Worm (Caenorhabditis elegans) whole organism, late embryonic: ENCODE measurements around the gene act-1.

ENCODE experiments used
- C38D4.7 ChIP-seq: fragments of 200-800 bp; sonication (Bioruptor generic); optimal IDR thresholded peaks from 2 replicates; lab custom pipeline; 2018; ENCODE audit warnings: mild to moderate bottlenecking, missing genetic modification characterization, moderate library complexity, missing compliant biosample characterization
- F13H6.1 ChIP-seq: sonication (generic microtip); optimal IDR thresholded peaks from 2 replicates; lab custom pipeline; 2016; ENCODE audit warnings: missing genetic modification characterization, missing compliant biosample characterization
- K09A11.1 ChIP-seq: sonication (generic microtip); optimal IDR thresholded peaks from 2 replicates; lab custom pipeline; 2017; ENCODE audit warnings: antibody characterized with exemption, mild to moderate bottlenecking, missing genetic modification characterization, missing compliant biosample characterization; ENCODE audit not compliant: insufficient read depth
- T23F11.4 ChIP-seq: fragments of 200-800 bp; sonication (Bioruptor generic); optimal IDR thresholded peaks from 2 replicates; lab custom pipeline; 2018; ENCODE audit warnings: mild to moderate bottlenecking, missing genetic modification characterization, missing compliant biosample characterization
- Y22D7AL.16 ChIP-seq: sonication (generic microtip); optimal IDR thresholded peaks from 2 replicates; lab custom pipeline; 2016; ENCODE audit warnings: missing genetic modification characterization, missing compliant biosample characterization
- ama-1 ChIP-seq: fragments of 150-350 bp; optimal IDR thresholded peaks from 2 replicates; lab custom pipeline; 2014
- ceh-18 ChIP-seq: sonication (generic microtip); optimal IDR thresholded peaks from 2 replicates; lab custom pipeline; 2016; ENCODE audit warnings: missing genetic modification characterization, missing compliant biosample characterization
- ceh-19 ChIP-seq: fragments of 200-800 bp; sonication (Bioruptor generic); optimal IDR thresholded peaks from 2 replicates; lab custom pipeline; 2018; ENCODE audit warnings: mild to moderate bottlenecking, missing genetic modification characterization, missing compliant biosample characterization
- ceh-2 ChIP-seq: sonication (generic microtip); optimal IDR thresholded peaks from 2 replicates; lab custom pipeline; 2016; ENCODE audit warnings: missing genotype, missing genetic modification characterization, missing compliant biosample characterization
- ceh-30 ChIP-seq: fragments of 150-350 bp; optimal IDR thresholded peaks from 2 replicates; lab custom pipeline; 2014; ENCODE audit warnings: missing biosample characterization, missing genetic modification characterization
- ceh-31 ChIP-seq: sonication (generic microtip); optimal IDR thresholded peaks from 2 replicates; lab custom pipeline; 2016; ENCODE audit warnings: missing genetic modification characterization, missing compliant biosample characterization
- ceh-45 ChIP-seq: fragments of 200-800 bp; sonication (Bioruptor generic); IDR thresholded peaks from 2 replicates; pipeline ENCODE4 v1.3.6; 2022; ENCODE audit warnings: missing genetic modification reagents, missing genetic modification characterization, missing compliant biosample characterization
- ceh-6 ChIP-seq: fragments of 200-800 bp; sonication (Bioruptor generic); optimal IDR thresholded peaks from 2 replicates; lab custom pipeline; 2018; ENCODE audit warnings: mild to moderate bottlenecking, missing genetic modification characterization, missing compliant biosample characterization
- dmd-4 ChIP-seq: sonication (generic microtip); optimal IDR thresholded peaks from 2 replicates; lab custom pipeline; 2016; ENCODE audit warnings: borderline replicate concordance, missing genetic modification characterization, missing compliant biosample characterization
- dve-1 ChIP-seq: sonication (generic microtip); optimal IDR thresholded peaks from 2 replicates; lab custom pipeline; 2017; ENCODE audit warnings: antibody characterized with exemption, mild to moderate bottlenecking, missing genetic modification characterization, missing compliant biosample characterization
- elt-2 ChIP-seq: sonication (generic microtip); optimal IDR thresholded peaks from 2 replicates; lab custom pipeline; 2016; ENCODE audit warnings: missing genetic modification reagents, missing genetic modification characterization, missing compliant biosample characterization
- eyg-1 ChIP-seq: sonication (generic microtip); optimal IDR thresholded peaks from 2 replicates; lab custom pipeline; 2016; ENCODE audit warnings: missing genotype, missing genetic modification characterization, missing compliant biosample characterization
- fax-1 ChIP-seq: sonication (generic microtip); optimal IDR thresholded peaks from 2 replicates; lab custom pipeline; 2016; ENCODE audit warnings: missing genotype, missing genetic modification characterization, missing compliant biosample characterization
- fkh-10 ChIP-seq: fragments of 150-350 bp; optimal IDR thresholded peaks from 2 replicates; lab custom pipeline; 2014; ENCODE audit warnings: missing biosample characterization, missing genetic modification reagents, missing genetic modification characterization
- fkh-6 ChIP-seq: sonication (generic microtip); optimal IDR thresholded peaks from 2 replicates; lab custom pipeline; 2016; ENCODE audit warnings: missing genetic modification characterization, missing compliant biosample characterization
- gmeb-2 ChIP-seq: sonication (generic microtip); optimal IDR thresholded peaks from 2 replicates; lab custom pipeline; 2016; ENCODE audit warnings: missing genetic modification characterization, inconsistent platforms, missing compliant biosample characterization
- hlh-13 ChIP-seq: fragments of 200-800 bp; sonication (Bioruptor generic); optimal IDR thresholded peaks from 2 replicates; lab custom pipeline; 2018; ENCODE audit warnings: mild to moderate bottlenecking, missing genetic modification characterization, missing compliant biosample characterization
- hlh-30 ChIP-seq: sonication (generic microtip); optimal IDR thresholded peaks from 2 replicates; lab custom pipeline; 2017; ENCODE audit warnings: antibody characterized with exemption, missing genetic modification characterization, missing compliant biosample characterization; ENCODE audit not compliant: insufficient read depth
- hlh-6 ChIP-seq: sonication (generic microtip); optimal IDR thresholded peaks from 2 replicates; lab custom pipeline; 2016; ENCODE audit warnings: missing genotype, missing genetic modification characterization, missing compliant biosample characterization
- hlh-8 ChIP-seq: sonication (generic microtip); optimal IDR thresholded peaks from 2 replicates; lab custom pipeline; 2016; ENCODE audit warnings: missing genotype, missing genetic modification characterization, missing compliant biosample characterization
- lim-6 ChIP-seq: sonication (generic microtip); optimal IDR thresholded peaks from 2 replicates; lab custom pipeline; 2016; ENCODE audit warnings: missing genetic modification characterization, missing compliant biosample characterization
- madf-2 ChIP-seq: sonication (generic microtip); optimal IDR thresholded peaks from 2 replicates; lab custom pipeline; 2017; ENCODE audit warnings: missing genetic modification characterization, missing compliant biosample characterization
- nfya-1 ChIP-seq: sonication (generic microtip); optimal IDR thresholded peaks from 2 replicates; lab custom pipeline; 2017; ENCODE audit warnings: missing genetic modification characterization, mild to moderate bottlenecking, missing compliant biosample characterization, antibody characterized with exemption, moderate library complexity
- nhr-11 ChIP-seq: fragments of 150-350 bp; optimal IDR thresholded peaks from 2 replicates; lab custom pipeline; 2014; ENCODE audit warnings: missing biosample characterization, missing genetic modification characterization
- npax-4 ChIP-seq: sonication (generic microtip); optimal IDR thresholded peaks from 2 replicates; lab custom pipeline; 2016; ENCODE audit warnings: missing genetic modification characterization, missing compliant biosample characterization
- odd-2 ChIP-seq: sonication (generic microtip); optimal IDR thresholded peaks from 2 replicates; lab custom pipeline; 2017; ENCODE audit warnings: antibody characterized with exemption, mild to moderate bottlenecking, missing genetic modification characterization, missing compliant biosample characterization
- pag-3 ChIP-seq: sonication (generic microtip); optimal IDR thresholded peaks from 2 replicates; lab custom pipeline; 2016; ENCODE audit warnings: missing compliant biosample characterization, missing genetic modification characterization, borderline replicate concordance
- pax-1 ChIP-seq: fragments of 150-350 bp; optimal IDR thresholded peaks from 2 replicates; lab custom pipeline; 2014; ENCODE audit warnings: missing biosample characterization, missing genetic modification characterization
- pha-4 ChIP-seq: fragments of 150-350 bp; optimal IDR thresholded peaks from 2 replicates; lab custom pipeline; 2018; ENCODE audit warnings: missing biosample characterization, missing genetic modification reagents, missing genetic modification characterization
- pqm-1 ChIP-seq: sonication (generic microtip); optimal IDR thresholded peaks from 2 replicates; lab custom pipeline; 2016; ENCODE audit warnings: missing genetic modification characterization, missing compliant biosample characterization
- pros-1 ChIP-seq: fragments of 150-350 bp; optimal IDR thresholded peaks from 2 replicates; lab custom pipeline; 2014; ENCODE audit warnings: missing biosample characterization, missing genetic modification reagents, missing genetic modification characterization
- sox-4 ChIP-seq: sonication (generic microtip); optimal IDR thresholded peaks from 2 replicates; lab custom pipeline; 2017; ENCODE audit warnings: mild to moderate bottlenecking, missing genetic modification characterization, inconsistent platforms, missing compliant biosample characterization
- syd-9 ChIP-seq: sonication (generic microtip); optimal IDR thresholded peaks from 2 replicates; lab custom pipeline; 2016; ENCODE audit warnings: mild to moderate bottlenecking, missing genetic modification characterization, moderate library complexity, missing compliant biosample characterization
- tbx-2 ChIP-seq: sonication (generic microtip); optimal IDR thresholded peaks from 2 replicates; lab custom pipeline; 2016; ENCODE audit warnings: missing genetic modification characterization, missing compliant biosample characterization
- ttx-3 ChIP-seq: sonication (generic microtip); optimal IDR thresholded peaks from 2 replicates; lab custom pipeline; 2016; ENCODE audit warnings: missing genetic modification reagents, missing genetic modification characterization, missing compliant biosample characterization
- unc-3 ChIP-seq, 2 experiments: fragments of 200-800 bp in 1 of 2; sonication (Bioruptor generic) in 1 of 2; sonication (generic microtip) in 1 of 2; conservative IDR thresholded peaks in 1 of 2; optimal IDR thresholded peaks in 1 of 2; 2 replicates each; pipeline versions ENCODE4 v1.3.6 to Lab custom; 2016 to 2022; ENCODE audit warnings: missing compliant biosample characterization in 2 of 2, missing genetic modification characterization in 2 of 2, missing genetic modification reagents in 1 of 2
- unc-42 ChIP-seq: sonication (generic microtip); optimal IDR thresholded peaks from 2 replicates; lab custom pipeline; 2016; ENCODE audit warnings: missing genotype, missing genetic modification characterization, missing compliant biosample characterization
- unc-55 ChIP-seq: sonication (generic microtip); optimal IDR thresholded peaks from 2 replicates; lab custom pipeline; 2017; ENCODE audit warnings: missing biosample characterization, missing genetic modification reagents, missing genetic modification characterization
- unc-86 ChIP-seq: sonication (generic microtip); optimal IDR thresholded peaks from 2 replicates; lab custom pipeline; 2016; ENCODE audit warnings: missing genetic modification characterization, missing compliant biosample characterization
- ztf-16 ChIP-seq: sonication (generic microtip); optimal IDR thresholded peaks from 2 replicates; lab custom pipeline; 2017; ENCODE audit warnings: missing genetic modification characterization, missing compliant biosample characterization

The act-1 gene

DNA sequence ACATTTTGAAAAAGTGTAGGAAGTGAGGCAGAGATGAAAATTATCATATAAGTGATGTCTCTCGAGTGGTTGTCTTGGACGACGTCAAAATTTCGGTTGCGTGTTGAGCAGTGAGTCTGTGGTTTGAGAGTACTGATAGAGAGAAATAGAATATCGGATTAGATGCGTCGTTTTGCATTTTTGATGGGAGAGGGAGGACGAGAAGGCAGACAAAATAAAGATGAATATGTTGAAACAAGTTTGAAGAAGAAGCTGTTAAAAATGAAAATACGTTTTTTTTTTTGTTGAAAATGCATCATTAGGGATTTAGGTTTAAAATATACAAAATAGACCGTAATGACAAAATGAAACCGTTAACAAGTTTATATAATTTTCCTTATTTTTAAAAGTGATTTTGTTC is 17.7 kb upstream of the act-1 start, which contains the start of gene T04C12.9:
Gene T04C12.9 (minus strand): TSS at position 101 of the 400 bp plus-strand sequence.
- TF ChIP-seq pha-4 (tag; lab: Kevin White, UChicago) (no peak), sox-4 (no peak), pqm-1 (no peak), unc-86 (tag; lab: Kevin White, UChicago) (no peak), ceh-19 (GFP tag; lab: Kevin White, UChicago) (no peak), fkh-10 (no peak), ama-1 (no peak), fkh-6 (tag; lab: Kevin White, UChicago) (no peak), tbx-2 (no peak), K09A11.1 (tag; lab: Kevin White, UChicago) (no peak), eyg-1 (tag; lab: Kevin White, UChicago) (no peak), nhr-11 (no peak)

DNA sequence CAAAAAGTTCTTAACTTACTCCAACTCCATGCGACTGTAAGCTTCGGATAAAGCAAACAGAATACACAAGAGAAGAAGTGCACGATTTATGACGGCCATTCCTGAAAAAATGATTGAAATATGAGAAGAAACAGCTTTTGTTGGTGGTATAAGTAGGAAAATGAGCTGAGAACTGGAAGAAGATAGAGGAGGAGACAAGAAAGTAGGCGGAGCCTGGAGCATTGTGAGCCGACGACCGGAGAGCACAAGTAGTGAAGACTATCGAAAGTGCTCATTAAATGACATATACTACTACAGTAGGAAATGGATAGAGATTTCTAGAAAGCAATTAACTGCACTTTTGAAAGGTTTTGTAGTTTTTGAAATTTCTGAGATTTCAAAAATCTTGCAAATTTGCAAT is 15.3 kb upstream of the act-1 start, which contains the start of gene nlp-80:
Gene nlp-80 (minus strand): TSS at position 101 of the 400 bp plus-strand sequence.
- TF ChIP-seq ttx-3 = no peak
- TF ChIP-seq ceh-18 (tag; lab: Kevin White, UChicago) = no peak
- TF ChIP-seq Y22D7AL.16 (tag; lab: Kevin White, UChicago) = no peak
- no peak for TF ChIP-seq npax-4
- TF ChIP-seq fkh-6 (tag; lab: Kevin White, UChicago) = no peak
- no peak for TF ChIP-seq ceh-6 (GFP tag; lab: Kevin White, UChicago)
- no peak for TF ChIP-seq sox-4
- TF ChIP-seq pag-3 (tag; lab: Kevin White, UChicago) = no peak
- TF ChIP-seq tbx-2 = no peak
- no peak for TF ChIP-seq madf-2 (tag; lab: Kevin White, UChicago)
- TF ChIP-seq pros-1 (tag; lab: Kevin White, UChicago) = no peak
- TF ChIP-seq pqm-1 = no peak
- TF ChIP-seq syd-9 (tag; lab: Kevin White, UChicago) = no peak
- no peak for TF ChIP-seq odd-2 (tag; lab: Kevin White, UChicago)
- no peak for TF ChIP-seq ceh-2 (tag; lab: Kevin White, UChicago)
- no peak for TF ChIP-seq eyg-1 (tag; lab: Kevin White, UChicago)
- TF ChIP-seq lim-6 (tag; lab: Kevin White, UChicago) = no peak
- no peak for TF ChIP-seq dve-1 (tag; lab: Kevin White, UChicago)
- no peak for TF ChIP-seq unc-55 (GFP tag; lab: Kevin White, UChicago)

- no peak for TF ChIP-seq F13H6.1 (tag; lab: Kevin White, UChicago)
- TF ChIP-seq elt-2 = peak; percentile 83
Observed at ce11 chrV:11069277-11069676, 11.6 kb upstream of the act-1 start, which contains the start of gene T04C12.8. T04C12.8 (minus strand) TSS chrV:11069358.

DNA sequence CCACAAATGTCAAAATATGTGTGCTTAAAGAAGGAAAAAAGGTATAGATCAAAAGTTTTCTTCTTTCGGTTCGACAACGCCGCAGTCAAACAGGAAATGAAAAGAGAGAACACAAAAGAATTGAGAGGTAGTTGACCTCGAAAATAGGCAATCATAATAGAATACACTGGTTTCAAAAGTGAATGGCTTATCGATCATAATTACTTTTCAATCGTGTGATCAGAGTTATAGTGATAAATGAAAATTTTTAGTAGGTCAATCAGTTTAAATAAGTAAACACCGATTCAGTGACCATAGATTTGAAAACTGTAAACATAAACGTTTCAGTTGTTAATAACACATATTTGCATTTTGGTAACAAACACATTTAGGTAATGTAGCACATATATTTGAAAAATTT is 10.5 kb upstream of the act-1 start:
- no peak for TF ChIP-seq hlh-30 (tag; lab: Kevin White, UChicago)
- no peak for TF ChIP-seq nfya-1 (tag; lab: Kevin White, UChicago)
- TF ChIP-seq unc-55 (GFP tag; lab: Kevin White, UChicago) = no peak
- no peak for TF ChIP-seq hlh-8 (tag; lab: Kevin White, UChicago)
- TF ChIP-seq pax-1 (tag; lab: Kevin White, UChicago) = no peak
- TF ChIP-seq ceh-45 (GFP tag; lab: Robert Waterston, UW) = no peak

ce11 chrV:11071453-11071852 is 9.4 kb upstream of the act-1 start:
- no peak for TF ChIP-seq T23F11.4 (GFP tag; lab: Kevin White, UChicago)
- no peak for TF ChIP-seq gmeb-2 (tag; lab: Kevin White, UChicago)
- TF ChIP-seq unc-42 = no peak
- no peak for TF ChIP-seq ztf-16 (tag; lab: Kevin White, UChicago)
- TF ChIP-seq odd-2 (tag; lab: Kevin White, UChicago) = no peak
- no peak for TF ChIP-seq fax-1
- no peak for TF ChIP-seq hlh-6 (tag; lab: Kevin White, UChicago)
- no peak for TF ChIP-seq hlh-13 (GFP tag; lab: Kevin White, UChicago)
- TF ChIP-seq ceh-45 (GFP tag; lab: Robert Waterston, UW) = no peak
- TF ChIP-seq npax-4 = no peak
- no peak for TF ChIP-seq K09A11.1 (tag; lab: Kevin White, UChicago)
- TF ChIP-seq unc-55 (GFP tag; lab: Kevin White, UChicago) = no peak
- TF ChIP-seq ceh-31 (tag; lab: Kevin White, UChicago) = no peak
- TF ChIP-seq ceh-30 (tag; lab: Kevin White, UChicago) = no peak
- TF ChIP-seq dmd-4 (tag; lab: Kevin White, UChicago) = no peak
- TF ChIP-seq unc-3 (GFP tag; conservative IDR thresholded peaks at IDR 0.05; lab: Robert Waterston, UW) = no peak
- no peak for TF ChIP-seq unc-3 (tag; optimal IDR thresholded peaks at IDR 0.05; lab: Kevin White, UChicago)
- no peak for TF ChIP-seq nhr-11
- no peak for TF ChIP-seq C38D4.7 (GFP tag; lab: Kevin White, UChicago)
- TF ChIP-seq, all 69 proteins: peak for 0
